Worm (Caenorhabditis elegans) whole organism, L4 larva: ENCODE results near the gene cst-1.

ENCODE experiments used
- dpl-1 ChIP-seq: fragments of 150-350 bp; optimal IDR thresholded peaks from 2 replicates; lab custom pipeline; 2014; ENCODE audit warnings: missing biosample characterization, missing genetic modification reagents, missing genetic modification characterization
- lsy-2 ChIP-seq, 2 experiments: fragments of 150-350 bp in 1 of 2; sonication (generic microtip) in 1 of 2; optimal IDR thresholded peaks; 2 replicates each; lab custom pipeline; 2014 to 2017; ENCODE audit warnings: missing biosample characterization in 2 of 2, missing genetic modification characterization in 2 of 2
- nhr-77 ChIP-seq: fragments of 150-350 bp; optimal IDR thresholded peaks from 2 replicates; lab custom pipeline; 2014; ENCODE audit warnings: missing biosample characterization, missing genetic modification characterization
- unc-62 ChIP-seq, 3 experiments: fragments of 150-350 bp in 1 of 3; sonication (generic microtip); optimal IDR thresholded peaks in 2 of 3; peaks in 1 of 3; 1 replicate in 1 of 3; 2 replicates in 2 of 3; lab custom pipeline; 2014 to 2017; ENCODE audit warnings: missing biosample characterization in 3 of 3, missing genetic modification characterization in 3 of 3, missing genetic modification reagents in 3 of 3, missing genotype in 1 of 3

DNA sequence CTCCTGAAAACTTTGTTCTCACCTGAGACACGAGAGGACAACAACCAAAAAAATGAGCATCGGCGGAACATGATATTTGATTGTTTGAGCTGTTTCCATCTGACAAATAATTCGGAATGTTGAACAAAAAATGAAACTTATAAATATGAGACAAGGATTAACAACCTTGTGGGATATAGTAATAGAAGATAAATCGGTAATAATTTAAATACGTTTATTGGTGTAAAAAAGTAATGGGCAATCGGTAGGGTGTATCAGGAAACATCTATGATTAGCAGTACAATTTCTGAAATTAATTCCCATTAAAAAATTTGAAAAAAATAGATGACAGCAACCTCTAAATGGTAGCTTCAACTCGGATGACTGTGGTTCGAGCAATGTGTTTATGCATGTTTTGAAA is 28.0 kb downstream of the cst-1 start, which contains the start of gene R160.10:
- TF ChIP-seq unc-62 (GFP tag; optimal IDR thresholded peaks at IDR 0.05 in 1 of 2; lab: Kevin White, UChicago) (peak in 1 of 2 experiments; percentile 36), unc-62 (tag; optimal IDR thresholded peaks at IDR 0.05; lab: Kevin White, UChicago) (no peak), dpl-1 (GFP tag; lab: Kevin White, UChicago) (no peak), nhr-77 (no peak), lsy-2 (tag; optimal IDR thresholded peaks at IDR 0.05; lab: Kevin White, UChicago) (no peak)
